Fruit fly (Drosophila melanogaster) whole organism, pupa: ENCODE results near the gene CG6293.

ENCODE experiments used
- CG12605 ChIP-seq: fragments of 200-800 bp; sonication (Bioruptor generic); IDR thresholded peaks from 2 replicates; pipeline ENCODE4 v1.3.6; 2022; ENCODE audit warnings: missing biosample characterization, missing genetic modification characterization
- CG14655 ChIP-seq: fragments of 200-800 bp; sonication (Bioruptor generic); optimal IDR thresholded peaks from 3 replicates; lab custom pipeline; 2017; ENCODE audit warnings: mild to moderate bottlenecking, missing biosample characterization, missing genetic modification reagents, missing genetic modification characterization
- CG15710 ChIP-seq: fragments of 200-800 bp; sonication (Bioruptor generic); optimal IDR thresholded peaks from 2 replicates; lab custom pipeline; 2018; ENCODE audit warnings: missing biosample characterization, mild to moderate bottlenecking, missing genetic modification characterization, moderate library complexity
- CG17806 ChIP-seq: fragments of 200-800 bp; sonication (Bioruptor generic); optimal IDR thresholded peaks from 2 replicates; lab custom pipeline; 2018; ENCODE audit warnings: missing biosample characterization, mild to moderate bottlenecking, missing genetic modification characterization, moderate library complexity
- CG32121 ChIP-seq: fragments of 200-800 bp; sonication (Bioruptor generic); IDR thresholded peaks from 2 replicates; pipeline ENCODE4 v1.3.6; 2022; ENCODE audit warnings: missing biosample characterization, missing genetic modification characterization
- CG4496 ChIP-seq: fragments of 200-800 bp; sonication (Bioruptor generic); IDR thresholded peaks from 3 replicates; pipeline ENCODE4 v1.3.6; 2022; ENCODE audit warnings: missing biosample characterization, missing genetic modification characterization
- D1 ChIP-seq: fragments of 200-800 bp; sonication (Bioruptor generic); optimal IDR thresholded peaks from 2 replicates; lab custom pipeline; 2018; ENCODE audit warnings: missing biosample characterization, mild to moderate bottlenecking, missing genetic modification characterization, moderate library complexity
- Pif1B ChIP-seq: fragments of 200-800 bp; sonication (Bioruptor generic); optimal IDR thresholded peaks from 3 replicates; lab custom pipeline; 2016; ENCODE audit warnings: missing biosample characterization, missing genetic modification characterization
- fd96Ca ChIP-seq: fragments of 200-800 bp; sonication (Bioruptor generic); IDR thresholded peaks from 3 replicates; pipeline ENCODE4 v1.3.6; 2022; ENCODE audit warnings: missing biosample characterization, missing genetic modification characterization

dm6 chr3R:10311076-10311744, at the start of gene CG6293:
- TF ChIP-seq Pif1B (GFP tag; lab: Kevin White, UChicago), result no peak
- TF ChIP-seq CG4496 (GFP tag; lab: Robert Waterston, UW), result no peak
- no peak for TF ChIP-seq CG14655
- TF ChIP-seq CG32121 (GFP tag; lab: Robert Waterston, UW), result no peak
- no peak for TF ChIP-seq CG17806 (tag; lab: Kevin White, UChicago)
- no peak for TF ChIP-seq CG12605 (GFP tag; lab: Robert Waterston, UW)
- no peak; the same call in 2 of the 3 replicates for TF ChIP-seq fd96Ca
- TF ChIP-seq CG15710 (tag; lab: Kevin White, UChicago), result no peak
- no peak for TF ChIP-seq D1 (tag; lab: Kevin White, UChicago)
